Worm (Caenorhabditis elegans): Measurements from ENCODE around the gene pmk-3.

ce11 chrIV:8130131-8130611, 8.8 kb upstream of the pmk-3 start, which contains the start of the genes ndub-11 and moc-3:
- TF ChIP-seq lsy-2 (tag; optimal IDR thresholded peaks at IDR 0.05) (peak in 1 of 2 experiments; percentile 9), lin-35 (GFP tag; optimal IDR thresholded peaks at IDR 0.05) (no peak), C04F5.9 (tag; optimal IDR thresholded peaks at IDR 0.05) (no peak), skn-1 (tag; optimal IDR thresholded peaks at IDR 0.05) (no peak), snpc-4 (tag; optimal IDR thresholded peaks at IDR 0.05) (no peak), ztf-11 (tag; optimal IDR thresholded peaks at IDR 0.05) (no peak), fkh-8 (tag; optimal IDR thresholded peaks at IDR 0.05) (no peak), nhr-84 (tag; optimal IDR thresholded peaks at IDR 0.05) (no peak), elt-3 (tag; optimal IDR thresholded peaks at IDR 0.05) (no peak), elt-2 (tag; optimal IDR thresholded peaks at IDR 0.05) (no peak), zip-4 (GFP tag; optimal IDR thresholded peaks at IDR 0.05) (no peak)

All from whole organism, L1 larva.